Worm (Caenorhabditis elegans) whole organism, L4 larva: ENCODE results near the gene sra-26.
A peak's percentile ranks its signal among the peaks of the same experiment; 100 is the strongest.

Source experiments
- F49E8.2 ChIP-seq: sonication (generic microtip); optimal IDR thresholded peaks from 2 replicates; lab custom pipeline; 2016; ENCODE audit warnings: missing compliant biosample characterization, mild to moderate bottlenecking, missing genetic modification characterization, borderline replicate concordance
- T26A8.4 ChIP-seq: fragments of 200-800 bp; sonication (Bioruptor generic); IDR thresholded peaks from 2 replicates; pipeline ENCODE4 v1.3.6; 2022; ENCODE audit warnings: missing genetic modification characterization, missing compliant biosample characterization
- Y48G9A.11 ChIP-seq: fragments of 200-800 bp; sonication (Bioruptor generic); IDR thresholded peaks from 2 replicates; pipeline ENCODE4 v1.3.6; 2022; ENCODE audit warnings: missing genetic modification reagents, missing genetic modification characterization, missing compliant biosample characterization
- ZK337.2 ChIP-seq: fragments of 200-800 bp; sonication (Bioruptor generic); IDR thresholded peaks from 2 replicates; pipeline ENCODE4 v1.3.6; 2022; ENCODE audit warnings: missing genetic modification reagents, missing genetic modification characterization, missing compliant biosample characterization
- ZK546.5 ChIP-seq, 2 experiments: sonication (generic microtip); optimal IDR thresholded peaks; 2 replicates each; lab custom pipeline; 2017; ENCODE audit warnings: missing biosample characterization in 2 of 2, missing genetic modification characterization in 2 of 2
- aha-1 ChIP-seq: fragments of 150-350 bp; peaks from one replicate; lab custom pipeline; 2014; ENCODE audit warnings: missing biosample characterization, missing genetic modification characterization
- ama-1 ChIP-seq: fragments of 150-350 bp; optimal IDR thresholded peaks from 2 replicates; lab custom pipeline; 2014; ENCODE audit warnings: inconsistent platforms, mixed read lengths
- arid-1 ChIP-seq: fragments of 200-800 bp; sonication (Bioruptor generic); conservative IDR thresholded peaks from 2 replicates; pipeline ENCODE4 v1.3.6; 2022; ENCODE audit warnings: missing genetic modification reagents, missing genetic modification characterization, missing compliant biosample characterization
- ceh-28 ChIP-seq: fragments of 150-350 bp; optimal IDR thresholded peaks from 2 replicates; lab custom pipeline; 2014; ENCODE audit warnings: missing biosample characterization, missing genetic modification reagents, missing genetic modification characterization
- ceh-44 ChIP-seq: fragments of 200-800 bp; sonication (Bioruptor generic); IDR thresholded peaks from 2 replicates; pipeline ENCODE4 v1.3.6; 2022; ENCODE audit warnings: missing genetic modification reagents, missing genetic modification characterization, missing compliant biosample characterization
- ceh-62 ChIP-seq: sonication (generic microtip); optimal IDR thresholded peaks from 2 replicates; lab custom pipeline; 2017; ENCODE audit warnings: missing biosample characterization, missing genetic modification characterization
- ceh-82 ChIP-seq: sonication (generic microtip); optimal IDR thresholded peaks from 2 replicates; lab custom pipeline; 2017; ENCODE audit warnings: missing biosample characterization, missing genetic modification characterization
- ces-1 ChIP-seq: fragments of 150-350 bp; sonication (generic microtip); optimal IDR thresholded peaks from 4 replicates; lab custom pipeline; 2014; ENCODE audit warnings: missing biosample characterization, missing genetic modification reagents, missing genetic modification characterization
- cey-2 ChIP-seq: sonication (generic microtip); optimal IDR thresholded peaks from 3 replicates; lab custom pipeline; 2017; ENCODE audit warnings: missing genetic modification characterization, mild to moderate bottlenecking, missing compliant biosample characterization, antibody characterized with exemption, borderline replicate concordance; ENCODE audit not compliant: insufficient read depth
- dmd-8 ChIP-seq: fragments of 200-800 bp; sonication (Bioruptor generic); IDR thresholded peaks from 2 replicates; pipeline ENCODE4 v1.3.6; 2022; ENCODE audit warnings: missing genetic modification characterization, missing compliant biosample characterization
- dmd-9 ChIP-seq: fragments of 200-800 bp; sonication (Bioruptor generic); IDR thresholded peaks from 2 replicates; pipeline ENCODE4 v1.3.6; 2022; ENCODE audit warnings: missing genetic modification reagents, missing genetic modification characterization, missing compliant biosample characterization
- dpl-1 ChIP-seq: fragments of 150-350 bp; optimal IDR thresholded peaks from 2 replicates; lab custom pipeline; 2014; ENCODE audit warnings: missing biosample characterization, missing genetic modification reagents, missing genetic modification characterization
- dve-1 ChIP-seq: sonication (generic microtip); optimal IDR thresholded peaks from 2 replicates; lab custom pipeline; 2017; ENCODE audit warnings: antibody characterized with exemption, mild to moderate bottlenecking, missing genetic modification characterization, missing compliant biosample characterization; ENCODE audit not compliant: insufficient read depth
- egl-27 ChIP-seq: sonication (generic microtip); optimal IDR thresholded peaks from 3 replicates; lab custom pipeline; 2017; ENCODE audit warnings: missing biosample characterization, missing genetic modification reagents, missing genetic modification characterization
- egl-43 ChIP-seq: fragments of 200-800 bp; sonication (Bioruptor generic); IDR thresholded peaks from 2 replicates; pipeline ENCODE4 v1.3.6; 2022; ENCODE audit warnings: missing genetic modification reagents, missing genetic modification characterization, missing compliant biosample characterization
- fkh-10 ChIP-seq: fragments of 150-350 bp; optimal IDR thresholded peaks from 2 replicates; lab custom pipeline; 2014; ENCODE audit warnings: missing biosample characterization, missing genetic modification reagents, missing genetic modification characterization
- gei-8 ChIP-seq: fragments of 200-800 bp; sonication (Bioruptor generic); optimal IDR thresholded peaks from 2 replicates; lab custom pipeline; 2018; ENCODE audit warnings: mild to moderate bottlenecking, missing genetic modification characterization, missing compliant biosample characterization
- hlh-30 ChIP-seq: sonication (generic microtip); optimal IDR thresholded peaks from 2 replicates; lab custom pipeline; 2017; ENCODE audit warnings: antibody characterized with exemption, mild to moderate bottlenecking, missing genetic modification characterization, missing compliant biosample characterization; ENCODE audit not compliant: insufficient read depth
- hmg-1.1 ChIP-seq: fragments of 200-800 bp; sonication (Bioruptor generic); IDR thresholded peaks from 2 replicates; pipeline ENCODE4 v1.3.6; 2022; ENCODE audit warnings: missing genetic modification reagents, missing genetic modification characterization, missing compliant biosample characterization
- lin-13 ChIP-seq: fragments of 150-350 bp; optimal IDR thresholded peaks from 2 replicates; lab custom pipeline; 2014; ENCODE audit warnings: missing biosample characterization, missing genetic modification reagents, missing genetic modification characterization
- lin-15B ChIP-seq: fragments of 150-350 bp; sonication (generic microtip); optimal IDR thresholded peaks from 3 replicates; lab custom pipeline; 2014; ENCODE audit warnings: missing biosample characterization, missing genetic modification characterization
- lir-3 ChIP-seq: sonication (generic microtip); optimal IDR thresholded peaks from 2 replicates; lab custom pipeline; 2016; ENCODE audit warnings: mild to moderate bottlenecking, missing genetic modification characterization, missing compliant biosample characterization
- madf-5 ChIP-seq, 2 experiments: fragments of 200-800 bp; sonication (Bioruptor generic); IDR thresholded peaks; 2 replicates each; pipeline ENCODE4 v1.3.6; 2022; ENCODE audit warnings: missing compliant biosample characterization in 2 of 2, missing genetic modification characterization in 2 of 2
- madf-9 ChIP-seq: fragments of 200-800 bp; sonication (Bioruptor generic); conservative IDR thresholded peaks from 2 replicates; pipeline ENCODE4 v1.3.6; 2022; ENCODE audit warnings: missing genetic modification reagents, missing genetic modification characterization, missing compliant biosample characterization
- mep-1 ChIP-seq: fragments of 150-350 bp; sonication (generic microtip); optimal IDR thresholded peaks from 3 replicates; lab custom pipeline; 2014; ENCODE audit warnings: missing biosample characterization, missing genetic modification characterization
- mes-2 ChIP-seq: sonication (generic microtip); optimal IDR thresholded peaks from 2 replicates; lab custom pipeline; 2016; ENCODE audit warnings: missing genotype, mild to moderate bottlenecking, missing genetic modification characterization, missing compliant biosample characterization; ENCODE audit not compliant: poor library complexity, severe bottlenecking
- mxl-3 ChIP-seq: fragments of 200-800 bp; sonication (Bioruptor generic); optimal IDR thresholded peaks from 2 replicates; lab custom pipeline; 2018; ENCODE audit warnings: mild to moderate bottlenecking, missing genetic modification characterization, missing compliant biosample characterization
- nhr-102 ChIP-seq: sonication (generic microtip); optimal IDR thresholded peaks from 2 replicates; lab custom pipeline; 2016; ENCODE audit warnings: mild to moderate bottlenecking, missing genetic modification characterization, moderate library complexity, missing compliant biosample characterization
- nhr-11 ChIP-seq: fragments of 150-350 bp; optimal IDR thresholded peaks from 2 replicates; lab custom pipeline; 2014; ENCODE audit warnings: missing biosample characterization, missing genetic modification characterization
- nhr-25 ChIP-seq: sonication (generic microtip); optimal IDR thresholded peaks from 2 replicates; lab custom pipeline; 2017; ENCODE audit warnings: missing genetic modification characterization, mild to moderate bottlenecking, missing compliant biosample characterization, antibody characterized with exemption, moderate library complexity, borderline replicate concordance; ENCODE audit not compliant: insufficient read depth
- nhr-28 ChIP-seq: fragments of 150-350 bp; optimal IDR thresholded peaks from 2 replicates; lab custom pipeline; 2014; ENCODE audit warnings: missing biosample characterization, missing genetic modification characterization
- nhr-41 ChIP-seq: fragments of 200-800 bp; sonication (Bioruptor generic); IDR thresholded peaks from 2 replicates; pipeline ENCODE4 v1.3.6; 2022; ENCODE audit warnings: missing genetic modification reagents, missing genetic modification characterization, missing compliant biosample characterization
- nhr-48 ChIP-seq: sonication (generic microtip); optimal IDR thresholded peaks from 2 replicates; lab custom pipeline; 2016; ENCODE audit warnings: mild to moderate bottlenecking, missing genetic modification characterization, missing compliant biosample characterization
- nhr-76 ChIP-seq: fragments of 150-350 bp; optimal IDR thresholded peaks from 2 replicates; lab custom pipeline; 2014; ENCODE audit warnings: missing biosample characterization, missing genetic modification characterization
- pha-4 ChIP-seq, 2 experiments: fragments of 150-350 bp in 1 of 2; fragments of 200-800 bp in 1 of 2; sonication (Bioruptor generic) in 1 of 2; IDR thresholded peaks in 1 of 2; optimal IDR thresholded peaks in 1 of 2; 2 replicates each; pipeline versions ENCODE4 v1.3.6 to Lab custom; 2014 to 2022; ENCODE audit warnings: missing genetic modification characterization in 2 of 2, missing genetic modification reagents in 2 of 2, missing biosample characterization in 1 of 2, missing compliant biosample characterization in 1 of 2
- php-3 ChIP-seq: fragments of 200-800 bp; sonication (Bioruptor generic); IDR thresholded peaks from 2 replicates; pipeline ENCODE4 v1.3.6; 2022; ENCODE audit warnings: missing genetic modification reagents, missing genetic modification characterization, missing compliant biosample characterization
- pqm-1 ChIP-seq: sonication (generic microtip); optimal IDR thresholded peaks from 2 replicates; lab custom pipeline; 2017; ENCODE audit warnings: missing biosample characterization, missing genetic modification characterization
- skn-1 ChIP-seq: fragments of 150-350 bp; optimal IDR thresholded peaks from 2 replicates; lab custom pipeline; 2014; ENCODE audit warnings: missing biosample characterization, missing genetic modification characterization
- tag-97 ChIP-seq: fragments of 200-800 bp; sonication (Bioruptor generic); IDR thresholded peaks from 2 replicates; pipeline ENCODE4 v1.3.6; 2022; ENCODE audit warnings: missing genetic modification characterization, missing compliant biosample characterization
- tra-1 ChIP-seq: fragments of 200-800 bp; sonication (Bioruptor generic); IDR thresholded peaks from 2 replicates; pipeline ENCODE4 v1.3.6; 2022; ENCODE audit warnings: missing genetic modification reagents, missing genetic modification characterization, missing compliant biosample characterization
- zag-1 ChIP-seq: fragments of 150-350 bp; optimal IDR thresholded peaks from 2 replicates; lab custom pipeline; 2014; ENCODE audit warnings: missing biosample characterization, missing genetic modification characterization
- zip-2 ChIP-seq: fragments of 150-350 bp; optimal IDR thresholded peaks from 2 replicates; lab custom pipeline; 2014; ENCODE audit warnings: missing biosample characterization, missing genetic modification characterization

The sra-26 gene

ce11 chrII:6609315-6609842, 42.2 kb downstream of the sra-26 start, which contains the start of gene epg-5 (continued):
- TF ChIP-seq mes-2 (tag; lab: Kevin White, UChicago) (peak; percentile 46), ZK546.5 (tag; optimal IDR thresholded peaks at IDR 0.05; lab: Kevin White, UChicago) (no peak), zag-1 (tag; lab: Kevin White, UChicago) (no peak), skn-1 (tag; lab: Kevin White, UChicago) (no peak), nhr-102 (no peak), dmd-9 (no peak), nhr-25 (no peak), nhr-11 (tag; lab: Kevin White, UChicago) (no peak)
- TF ChIP-seq, all 104 proteins: peak for 13

- TF ChIP-seq F49E8.2 (tag; lab: Kevin White, UChicago) (no peak), aha-1 (tag; lab: Kevin White, UChicago) (peak; percentile 96)
Measured at ce11 chrII:6608626-6609025, 43.0 kb downstream of the sra-26 start.

ce11 chrII:6600973-6601372, 50.6 kb downstream of the sra-26 start, which contains the start of gene vps-33.2:
Gene vps-33.2, plus strand, starts transcription at chrII:6601216.
- TF ChIP-seq fkh-10 (no peak), zip-2 (tag; lab: Kevin White, UChicago) (no peak), nhr-48 (tag; lab: Kevin White, UChicago) (no peak), mxl-3 (GFP tag; lab: Kevin White, UChicago) (no peak), pqm-1 (tag; lab: Kevin White, UChicago) (no peak), nhr-102 (no peak), ceh-62 (tag; lab: Kevin White, UChicago) (no peak), cey-2 (tag; lab: Kevin White, UChicago) (no peak), nhr-76 (tag; lab: Kevin White, UChicago) (no peak), madf-9 (GFP tag; lab: Robert Waterston, UW) (no peak), nhr-28 (no peak), ces-1 (GFP tag; lab: Kevin White, UChicago) (no peak), ZK337.2 (GFP tag; lab: Robert Waterston, UW) (no peak), egl-27 (tag; lab: Kevin White, UChicago) (no peak), lir-3 (no peak), hmg-1.1 (GFP tag; lab: Robert Waterston, UW) (peak; percentile 50), gei-8 (GFP tag; lab: Kevin White, UChicago) (no peak), ceh-28 (tag; lab: Kevin White, UChicago) (no peak), skn-1 (tag; lab: Kevin White, UChicago) (no peak), madf-5 (GFP tag; IDR thresholded peaks at IDR 0.05; lab: Robert Waterston, UW) (no peak), php-3 (GFP tag; lab: Robert Waterston, UW) (no peak), T26A8.4 (no peak), ama-1 (lab: Kevin White, UChicago) (no peak), zag-1 (tag; lab: Kevin White, UChicago) (no peak), lin-13 (GFP tag; lab: Kevin White, UChicago) (no peak), hlh-30 (no peak), Y48G9A.11 (GFP tag; lab: Robert Waterston, UW) (no peak), ceh-44 (GFP tag; lab: Robert Waterston, UW) (no peak), tag-97 (no peak), pha-4 (GFP tag; IDR thresholded peaks at IDR 0.05; lab: Robert Waterston, UW) (no peak), pha-4 (tag; optimal IDR thresholded peaks at IDR 0.05; lab: Kevin White, UChicago) (no peak), dpl-1 (GFP tag; lab: Kevin White, UChicago) (no peak), F49E8.2 (tag; lab: Kevin White, UChicago) (peak; percentile 20), egl-43 (GFP tag; lab: Robert Waterston, UW) (no peak), lin-15B (tag; lab: Kevin White, UChicago) (no peak), arid-1 (GFP tag; lab: Robert Waterston, UW) (no peak), dmd-8 (GFP tag; lab: Robert Waterston, UW) (no peak), ceh-82 (tag; lab: Kevin White, UChicago) (no peak), mep-1 (tag; lab: Kevin White, UChicago) (peak; percentile 1), nhr-41 (GFP tag; lab: Robert Waterston, UW) (no peak), dve-1 (peak; percentile 19), tra-1 (GFP tag; lab: Robert Waterston, UW) (no peak)
